Fruit fly (Drosophila melanogaster): ENCODE measurements around the gene CG17666.

CG17666 gene

dm6 chr3L:12748711-12749566 is 32.2 kb upstream of the CG17666 start:
- no peak for TF ChIP-seq CG11617 (GFP tag; optimal IDR thresholded peaks at IDR 0.05)
- peak; percentile 81 for TF ChIP-seq kay (GFP tag; ENCODE audit: borderline replicate concordance)

- peak; percentile 70 for TF ChIP-seq tj (GFP tag; optimal IDR thresholded peaks at IDR 0.05)
- TF ChIP-seq CG11617 (GFP tag; optimal IDR thresholded peaks at IDR 0.05), result no peak
- no peak for TF ChIP-seq kay (GFP tag; ENCODE audit: borderline replicate concordance)
- peak; percentile 57 for TF ChIP-seq CG14711 (tag; optimal IDR thresholded peaks at IDR 0.05)
- TF ChIP-seq CG7101 (tag; optimal IDR thresholded peaks at IDR 0.05), result peak; percentile 2
- peak; percentile 37 for TF ChIP-seq CG7045 (GFP tag; optimal IDR thresholded peaks at IDR 0.05)
- no peak for TF ChIP-seq Clk (GFP tag; optimal IDR thresholded peaks at IDR 0.05)
- no peak for TF ChIP-seq Crg-1 (GFP tag; optimal IDR thresholded peaks at IDR 0.05)
- TF ChIP-seq bab1 (GFP tag; optimal IDR thresholded peaks at IDR 0.05), result peak; percentile 43
- no peak for TF ChIP-seq toe (GFP tag; optimal IDR thresholded peaks at IDR 0.05)
Observed at dm6 chr3L:12749567-12750535, 31.3 kb upstream of the CG17666 start, which contains the start of the genes Klc and CG10984. Klc (minus strand) TSS chr3L:12750056. CG10984 (plus strand) TSS chr3L:12750119.

- TF ChIP-seq cic (GFP tag; optimal IDR thresholded peaks at IDR 0.05) (peak; percentile 30), CG7045 (GFP tag; optimal IDR thresholded peaks at IDR 0.05) (no peak), CG5204 (GFP tag; optimal IDR thresholded peaks at IDR 0.05) (no peak), Hr96 (GFP tag; optimal IDR thresholded peaks at IDR 0.05) (no peak), kay (GFP tag; ENCODE audit: borderline replicate concordance) (peak; percentile 97), bab1 (GFP tag; optimal IDR thresholded peaks at IDR 0.05) (peak; percentile 90), CG14711 (tag; optimal IDR thresholded peaks at IDR 0.05) (no peak), pad (GFP tag; optimal IDR thresholded peaks at IDR 0.05) (no peak), CG1620 (GFP tag; optimal IDR thresholded peaks at IDR 0.05) (peak; percentile 41), toe (GFP tag; optimal IDR thresholded peaks at IDR 0.05) (no peak), cnc (optimal IDR thresholded peaks at IDR 0.05) (peak; percentile 64 to 90), CG33017 (tag; optimal IDR thresholded peaks at IDR 0.05) (no peak), Crg-1 (GFP tag; optimal IDR thresholded peaks at IDR 0.05) (peak; percentile 11), tj (GFP tag; optimal IDR thresholded peaks at IDR 0.05) (no peak), CG7101 (tag; optimal IDR thresholded peaks at IDR 0.05) (no peak), Clk (GFP tag; optimal IDR thresholded peaks at IDR 0.05) (peak; percentile 2), Mnt (GFP tag; optimal IDR thresholded peaks at IDR 0.05) (peak; percentile 58), CG12768 (GFP tag; optimal IDR thresholded peaks at IDR 0.05) (no peak), CG11617 (GFP tag; optimal IDR thresholded peaks at IDR 0.05) (peak; percentile 58), ovo (GFP tag; optimal IDR thresholded peaks at IDR 0.05) (no peak)
Observed at dm6 chr3L:12754769-12755189, 26.3 kb upstream of the CG17666 start, which contains the start of the genes CG10973 and Vps13D. CG10973 (minus strand) TSS chr3L:12754774. Vps13D (plus strand) TSS chr3L:12755049.

- TF ChIP-seq CG33017 (tag; optimal IDR thresholded peaks at IDR 0.05), result peak; percentile 20
- peak; percentile 54 for TF ChIP-seq Mnt (GFP tag; optimal IDR thresholded peaks at IDR 0.05)
- no peak for TF ChIP-seq CG7045 (GFP tag; optimal IDR thresholded peaks at IDR 0.05)
- no peak for TF ChIP-seq Crg-1 (GFP tag; optimal IDR thresholded peaks at IDR 0.05)
- TF ChIP-seq CG5204 (GFP tag; optimal IDR thresholded peaks at IDR 0.05), result no peak
- no peak for TF ChIP-seq CG14711 (tag; optimal IDR thresholded peaks at IDR 0.05)
- TF ChIP-seq CG7101 (tag; optimal IDR thresholded peaks at IDR 0.05), result no peak
- TF ChIP-seq bab1 (GFP tag; optimal IDR thresholded peaks at IDR 0.05), result peak; percentile 43
- TF ChIP-seq kay (GFP tag; ENCODE audit: borderline replicate concordance), result peak; percentile 99
- TF ChIP-seq toe (GFP tag; optimal IDR thresholded peaks at IDR 0.05), result peak; percentile 27
- peak; percentile 17 for TF ChIP-seq CG12768 (GFP tag; optimal IDR thresholded peaks at IDR 0.05)
- peak; percentile 76 for TF ChIP-seq cic (GFP tag; optimal IDR thresholded peaks at IDR 0.05)
- TF ChIP-seq tj (GFP tag; optimal IDR thresholded peaks at IDR 0.05), result no peak
- TF ChIP-seq Hr96 (GFP tag; optimal IDR thresholded peaks at IDR 0.05), result no peak
- TF ChIP-seq ovo (GFP tag; optimal IDR thresholded peaks at IDR 0.05), result no peak
- no peak for TF ChIP-seq CG1620 (GFP tag; optimal IDR thresholded peaks at IDR 0.05)
- no peak for TF ChIP-seq cnc (optimal IDR thresholded peaks at IDR 0.05)
- no peak for TF ChIP-seq pad (GFP tag; optimal IDR thresholded peaks at IDR 0.05)
- TF ChIP-seq CG11617 (GFP tag; optimal IDR thresholded peaks at IDR 0.05), result no peak
- no peak for TF ChIP-seq Clk (GFP tag; optimal IDR thresholded peaks at IDR 0.05)
Observed at dm6 chr3L:12772740-12773686, 8.1 kb upstream of the CG17666 start, which contains the start of gene Hip1. Hip1 (minus strand) TSS chr3L:12773573.

- TF ChIP-seq Mnt (GFP tag; optimal IDR thresholded peaks at IDR 0.05), result no peak
- no peak for TF ChIP-seq Clk (GFP tag; optimal IDR thresholded peaks at IDR 0.05)
- TF ChIP-seq cic (GFP tag; optimal IDR thresholded peaks at IDR 0.05), result no peak
- no peak for TF ChIP-seq CG7045 (GFP tag; optimal IDR thresholded peaks at IDR 0.05)
- TF ChIP-seq CG12768 (GFP tag; optimal IDR thresholded peaks at IDR 0.05), result no peak
Observed at dm6 chr3L:12778616-12779015, 2.5 kb upstream of the CG17666 start, which contains the start of gene CG32106. CG32106 (minus strand) TSS chr3L:12778716.
